Fruit fly (Drosophila melanogaster) whole organism, embryonic: ENCODE measurements around the gene FucTD.

Experiments
- Bdp1 ChIP-seq: fragments of 200-800 bp; sonication (Bioruptor generic); optimal IDR thresholded peaks from 3 replicates; lab custom pipeline; 2016; ENCODE audit warnings: missing biosample characterization, missing genetic modification characterization
- CG1024 ChIP-seq: fragments of 200-800 bp; sonication (Bioruptor generic); IDR thresholded peaks from 2 replicates; pipeline ENCODE4 v1.3.6; 2022; ENCODE audit warnings: missing biosample characterization, missing genetic modification characterization
- CG11504 ChIP-seq: fragments of 200-800 bp; sonication (Bioruptor generic); optimal IDR thresholded peaks from 3 replicates; lab custom pipeline; 2019; ENCODE audit warnings: missing biosample characterization, mild to moderate bottlenecking, missing genetic modification characterization, moderate library complexity
- CG14710 ChIP-seq: fragments of 200-800 bp; sonication (Bioruptor generic); optimal IDR thresholded peaks from 3 replicates; lab custom pipeline; 2019; ENCODE audit warnings: missing biosample characterization, mild to moderate bottlenecking, missing genetic modification characterization, moderate library complexity
- CG1602 ChIP-seq: fragments of 200-800 bp; sonication (Bioruptor generic); optimal IDR thresholded peaks from 3 replicates; lab custom pipeline; 2016; ENCODE audit warnings: missing biosample characterization, missing genetic modification characterization
- CG18476 ChIP-seq: fragments of 200-800 bp; sonication (Bioruptor generic); optimal IDR thresholded peaks from 2 replicates; lab custom pipeline; 2016; ENCODE audit warnings: missing biosample characterization, mild to moderate bottlenecking, missing genetic modification characterization
- CG2889 ChIP-seq: fragments of 200-800 bp; sonication (Bioruptor generic); IDR thresholded peaks from 3 replicates; pipeline ENCODE4 v1.3.6; 2022; ENCODE audit warnings: missing biosample characterization, missing genetic modification characterization
- CG32772 ChIP-seq: fragments of 200-800 bp; sonication (Bioruptor generic); IDR thresholded peaks from 2 replicates; pipeline ENCODE4 v1.3.6; 2022; ENCODE audit warnings: missing biosample characterization, missing genetic modification characterization
- CG3407 ChIP-seq: fragments of 200-800 bp; sonication (Bioruptor generic); optimal IDR thresholded peaks from 2 replicates; lab custom pipeline; 2018; ENCODE audit warnings: missing biosample characterization, mild to moderate bottlenecking, missing genetic modification characterization
- CG6791 ChIP-seq: fragments of 200-800 bp; sonication (Bioruptor generic); IDR thresholded peaks from 3 replicates; pipeline ENCODE4 v1.3.6; 2022; ENCODE audit warnings: missing biosample characterization, missing genetic modification characterization; ENCODE audit not compliant: partially characterized antibody
- CG9817 ChIP-seq: fragments of 200-800 bp; sonication (Bioruptor generic); optimal IDR thresholded peaks from 2 replicates; lab custom pipeline; 2018; ENCODE audit warnings: missing biosample characterization, mild to moderate bottlenecking, missing genetic modification characterization, moderate library complexity
- CTCF ChIP-seq: fragments of 200-800 bp; sonication (Bioruptor generic); optimal IDR thresholded peaks from 2 replicates; lab custom pipeline; 2017; ENCODE audit warnings: missing biosample characterization, mild to moderate bottlenecking, missing genetic modification characterization, moderate library complexity
- Drgx ChIP-seq: fragments of 200-800 bp; sonication (Bioruptor generic); IDR thresholded peaks from 2 replicates; pipeline ENCODE4 v1.3.6; 2022; ENCODE audit warnings: missing biosample characterization, missing genetic modification characterization
- Ets65A ChIP-seq: fragments of 200-800 bp; sonication (Bioruptor generic); peaks from one replicate; lab custom pipeline; 2016; ENCODE audit warnings: missing biosample characterization, missing genetic modification characterization
- HLH4C ChIP-seq: fragments of 200-800 bp; sonication (Bioruptor generic); IDR thresholded peaks from 3 replicates; pipeline ENCODE4 v1.3.6; 2022; ENCODE audit warnings: missing biosample characterization, missing genetic modification characterization; ENCODE audit not compliant: partially characterized antibody
- Hey ChIP-seq: fragments of 200-800 bp; sonication (Bioruptor generic); optimal IDR thresholded peaks from 3 replicates; lab custom pipeline; 2018; ENCODE audit warnings: missing biosample characterization, mild to moderate bottlenecking, missing genetic modification characterization
- HmgZ ChIP-seq: fragments of 200-800 bp; sonication (Bioruptor generic); optimal IDR thresholded peaks from 2 replicates; lab custom pipeline; 2018; ENCODE audit warnings: missing biosample characterization, mild to moderate bottlenecking, missing genetic modification characterization
- Lpt ChIP-seq: fragments of >200 bp; optimal IDR thresholded peaks from 2 replicates; lab custom pipeline; 2018; ENCODE audit warnings: missing biosample characterization, missing genetic modification characterization
- MESR4 ChIP-seq: fragments of 200-800 bp; sonication (Bioruptor generic); optimal IDR thresholded peaks from 2 replicates; lab custom pipeline; 2018; ENCODE audit warnings: missing biosample characterization, mild to moderate bottlenecking, missing genetic modification characterization, moderate library complexity
- Oli ChIP-seq: fragments of 200-800 bp; sonication (Bioruptor generic); optimal IDR thresholded peaks from 2 replicates; lab custom pipeline; 2018; ENCODE audit warnings: missing biosample characterization, mild to moderate bottlenecking, missing genetic modification characterization, moderate library complexity
- Pdp1 ChIP-seq, 2 experiments: fragments of 200-800 bp; sonication (Bioruptor generic); optimal IDR thresholded peaks; 3 replicates each; lab custom pipeline; 2016; ENCODE audit warnings: missing biosample characterization in 2 of 2, missing genetic modification characterization in 2 of 2, mild to moderate bottlenecking in 1 of 2, moderate library complexity in 1 of 2
- Sox102F ChIP-seq: fragments of 200-800 bp; sonication (Bioruptor generic); optimal IDR thresholded peaks from 2 replicates; lab custom pipeline; 2018; ENCODE audit warnings: missing biosample characterization, mild to moderate bottlenecking, missing genetic modification characterization, moderate library complexity
- ab ChIP-seq: fragments of 200-800 bp; sonication (Bioruptor generic); optimal IDR thresholded peaks from 2 replicates; lab custom pipeline; 2016; ENCODE audit warnings: missing biosample characterization, missing genetic modification characterization
- ash1 ChIP-seq: fragments of 200-800 bp; sonication (Bioruptor generic); optimal IDR thresholded peaks from 2 replicates; lab custom pipeline; 2018; ENCODE audit warnings: missing biosample characterization, mild to moderate bottlenecking, missing genetic modification characterization
- bcd ChIP-seq: fragments of 200-800 bp; sonication (Bioruptor generic); optimal IDR thresholded peaks from 2 replicates; lab custom pipeline; 2017; ENCODE audit warnings: missing biosample characterization, mild to moderate bottlenecking, missing genetic modification characterization
- bsh ChIP-seq, 2 experiments: fragments of 200-800 bp; sonication (Bioruptor generic); optimal IDR thresholded peaks; 2 replicates each; lab custom pipeline; 2017 to 2018; ENCODE audit warnings: mild to moderate bottlenecking in 2 of 2, missing biosample characterization in 2 of 2, missing genetic modification characterization in 2 of 2, moderate library complexity in 1 of 2
- btn ChIP-seq: fragments of 200-800 bp; sonication (Bioruptor generic); optimal IDR thresholded peaks from 2 replicates; lab custom pipeline; 2016; ENCODE audit warnings: missing biosample characterization, missing genetic modification characterization
- ci ChIP-seq: fragments of 200-800 bp; sonication (Bioruptor generic); IDR thresholded peaks from 3 replicates; pipeline ENCODE4 v1.3.6; 2022; ENCODE audit warnings: missing biosample characterization, missing genetic modification characterization
- crc ChIP-seq: fragments of 200-800 bp; sonication (Bioruptor generic); optimal IDR thresholded peaks from 2 replicates; lab custom pipeline; 2016; ENCODE audit warnings: missing biosample characterization, missing genetic modification characterization
- dmrt99B ChIP-seq: fragments of 200-800 bp; sonication (Bioruptor generic); optimal IDR thresholded peaks from 2 replicates; lab custom pipeline; 2018; ENCODE audit warnings: missing biosample characterization, mild to moderate bottlenecking, missing genetic modification characterization, moderate library complexity
- dysf ChIP-seq: fragments of 200-800 bp; sonication (Bioruptor generic); IDR thresholded peaks from 3 replicates; pipeline ENCODE4 v1.3.6; 2022; ENCODE audit warnings: missing biosample characterization, missing genetic modification characterization
- ewg ChIP-seq: fragments of 200-800 bp; sonication (Bioruptor generic); optimal IDR thresholded peaks from 3 replicates; lab custom pipeline; 2017; ENCODE audit warnings: mild to moderate bottlenecking, missing biosample characterization, missing genetic modification reagents, missing genetic modification characterization
- eyg ChIP-seq: fragments of 200-800 bp; sonication (Bioruptor generic); optimal IDR thresholded peaks from 3 replicates; lab custom pipeline; 2016; ENCODE audit warnings: missing biosample characterization, missing genetic modification characterization
- grn ChIP-seq: fragments of 200-800 bp; sonication (Bioruptor generic); optimal IDR thresholded peaks from 3 replicates; lab custom pipeline; 2017; ENCODE audit warnings: missing biosample characterization, missing genetic modification characterization
- h ChIP-seq: fragments of >200 bp; optimal IDR thresholded peaks from 2 replicates; lab custom pipeline; 2017
- kah ChIP-seq: fragments of 200-800 bp; sonication (Bioruptor generic); optimal IDR thresholded peaks from 2 replicates; lab custom pipeline; 2018; ENCODE audit warnings: missing biosample characterization, mild to moderate bottlenecking, missing genetic modification characterization
- ken ChIP-seq: fragments of 200-800 bp; sonication (Bioruptor generic); IDR thresholded peaks from 3 replicates; pipeline ENCODE4 v1.3.6; 2022; ENCODE audit warnings: missing biosample characterization, missing genetic modification characterization
- knrl ChIP-seq: fragments of 200-800 bp; sonication (Bioruptor generic); IDR thresholded peaks from 3 replicates; pipeline ENCODE4 v1.3.6; 2022; ENCODE audit warnings: missing biosample characterization, missing genetic modification characterization; ENCODE audit not compliant: partially characterized antibody
- lmd ChIP-seq: fragments of 200-800 bp; sonication (Bioruptor generic); IDR thresholded peaks from 2 replicates; pipeline ENCODE4 v1.3.6; 2022; ENCODE audit warnings: missing biosample characterization, missing genetic modification characterization
- nau ChIP-seq: fragments of 200-800 bp; sonication (Bioruptor generic); optimal IDR thresholded peaks from 3 replicates; lab custom pipeline; 2017; ENCODE audit warnings: missing biosample characterization, mild to moderate bottlenecking, missing genetic modification characterization, missing genetic modification reagents
- nom ChIP-seq: fragments of 200-800 bp; sonication (Bioruptor generic); optimal IDR thresholded peaks from 2 replicates; lab custom pipeline; 2017; ENCODE audit warnings: missing biosample characterization, missing genetic modification characterization, mild to moderate bottlenecking, moderate library complexity, missing genetic modification reagents
- ranshi ChIP-seq: fragments of 200-800 bp; sonication (Bioruptor generic); IDR thresholded peaks from 2 replicates; pipeline ENCODE4 v1.3.6; 2022; ENCODE audit warnings: missing biosample characterization, missing genetic modification characterization
- so ChIP-seq: fragments of 200-800 bp; sonication (Bioruptor generic); IDR thresholded peaks from 3 replicates; pipeline ENCODE4 v1.3.6; 2022; ENCODE audit warnings: missing biosample characterization, missing genetic modification characterization

FucTD gene

dm6 chr3L:1391993-1392952, 23.8 kb upstream of the FucTD start:
- TF ChIP-seq CG1024 (GFP tag; lab: Robert Waterston, UW) (no peak), crc (GFP tag; lab: Kevin White, UChicago) (no peak), Sox102F (GFP tag; lab: Kevin White, UChicago) (no peak), bcd (GFP tag; lab: Kevin White, UChicago) (no peak), ab (GFP tag; lab: Kevin White, UChicago) (no peak), ewg (GFP tag; lab: Kevin White, UChicago) (no peak), CG1602 (no peak), Drgx (GFP tag; lab: Robert Waterston, UW) (peak; percentile 57), nom (GFP tag; lab: Kevin White, UChicago) (peak; percentile 80), CG18476 (GFP tag; lab: Kevin White, UChicago) (no peak), Lpt (no peak), btn (GFP tag; lab: Kevin White, UChicago) (no peak), CTCF (GFP tag; lab: Kevin White, UChicago) (no peak), dysf (no peak), CG32772 (no peak), Pdp1 (GFP tag; optimal IDR thresholded peaks at IDR 0.05; lab: Kevin White, UChicago) (no peak), HmgZ (tag; lab: Kevin White, UChicago) (no peak), MESR4 (GFP tag; lab: Kevin White, UChicago) (no peak), ash1 (no peak), CG3407 (GFP tag; lab: Kevin White, UChicago) (no peak), Bdp1 (GFP tag; lab: Kevin White, UChicago) (no peak), CG6791 (GFP tag; lab: Robert Waterston, UW) (no peak), h (lab: Kevin White, UChicago) (no peak), Oli (tag; lab: Kevin White, UChicago) (no peak), grn (GFP tag; lab: Kevin White, UChicago) (no peak), bsh (GFP tag; optimal IDR thresholded peaks at IDR 0.05; lab: Kevin White, UChicago) (peak in 1 of 2 experiments; percentile 87), eyg (GFP tag; lab: Kevin White, UChicago) (no peak), lmd (no peak), knrl (GFP tag; lab: Robert Waterston, UW) (no peak), CG11504 (tag; lab: Kevin White, UChicago) (no peak), ken (GFP tag; lab: Robert Waterston, UW) (0 out of 3 replicates have a peak, but pooled peaks have one; percentile 37), nau (GFP tag; lab: Kevin White, UChicago) (no peak), kah (no peak), CG14710 (no peak), so (no peak), HLH4C (no peak), CG2889 (GFP tag; lab: Robert Waterston, UW) (no peak), Ets65A (GFP tag; lab: Kevin White, UChicago) (peak; percentile 38), ci (GFP tag; lab: Robert Waterston, UW) (0 out of 3 replicates have a peak, but pooled peaks have one; percentile 16), Hey (tag; lab: Kevin White, UChicago) (no peak), dmrt99B (tag; lab: Kevin White, UChicago) (no peak), CG9817 (tag; lab: Kevin White, UChicago) (no peak), ranshi (GFP tag; lab: Robert Waterston, UW) (no peak)
